Worm (Caenorhabditis elegans) whole organism, L4 larva: Measurements from ENCODE around the gene div-1.

ENCODE experiments used
- ama-1 ChIP-seq: fragments of 150-350 bp; optimal IDR thresholded peaks from 2 replicates; lab custom pipeline; 2014; ENCODE audit warnings: inconsistent platforms, mixed read lengths
- dpl-1 ChIP-seq: fragments of 150-350 bp; optimal IDR thresholded peaks from 2 replicates; lab custom pipeline; 2014; ENCODE audit warnings: missing biosample characterization, missing genetic modification reagents, missing genetic modification characterization
- fkh-10 ChIP-seq: fragments of 150-350 bp; optimal IDR thresholded peaks from 2 replicates; lab custom pipeline; 2014; ENCODE audit warnings: missing biosample characterization, missing genetic modification reagents, missing genetic modification characterization
- mdl-1 ChIP-seq, 2 experiments: fragments of 150-350 bp in 1 of 2; sonication (generic microtip) in 1 of 2; optimal IDR thresholded peaks; 2 replicates each; lab custom pipeline; 2014 to 2017; ENCODE audit warnings: missing biosample characterization in 2 of 2, missing genetic modification characterization in 2 of 2
- nhr-102 ChIP-seq: sonication (generic microtip); optimal IDR thresholded peaks from 2 replicates; lab custom pipeline; 2016; ENCODE audit warnings: mild to moderate bottlenecking, missing genetic modification characterization, moderate library complexity, missing compliant biosample characterization
- nhr-77 ChIP-seq: fragments of 150-350 bp; optimal IDR thresholded peaks from 2 replicates; lab custom pipeline; 2014; ENCODE audit warnings: missing biosample characterization, missing genetic modification characterization
- pha-4 ChIP-seq, 2 experiments: fragments of 150-350 bp in 1 of 2; fragments of 200-800 bp in 1 of 2; sonication (Bioruptor generic) in 1 of 2; IDR thresholded peaks in 1 of 2; optimal IDR thresholded peaks in 1 of 2; 2 replicates each; pipeline versions ENCODE4 v1.3.6 to Lab custom; 2014 to 2022; ENCODE audit warnings: missing genetic modification characterization in 2 of 2, missing genetic modification reagents in 2 of 2, missing biosample characterization in 1 of 2, missing compliant biosample characterization in 1 of 2
- spr-1 ChIP-seq: sonication (generic microtip); optimal IDR thresholded peaks from 2 replicates; lab custom pipeline; 2016; ENCODE audit warnings: mild to moderate bottlenecking, missing genetic modification characterization, missing compliant biosample characterization
- tag-97 ChIP-seq: fragments of 200-800 bp; sonication (Bioruptor generic); IDR thresholded peaks from 2 replicates; pipeline ENCODE4 v1.3.6; 2022; ENCODE audit warnings: missing genetic modification characterization, missing compliant biosample characterization

DNA sequence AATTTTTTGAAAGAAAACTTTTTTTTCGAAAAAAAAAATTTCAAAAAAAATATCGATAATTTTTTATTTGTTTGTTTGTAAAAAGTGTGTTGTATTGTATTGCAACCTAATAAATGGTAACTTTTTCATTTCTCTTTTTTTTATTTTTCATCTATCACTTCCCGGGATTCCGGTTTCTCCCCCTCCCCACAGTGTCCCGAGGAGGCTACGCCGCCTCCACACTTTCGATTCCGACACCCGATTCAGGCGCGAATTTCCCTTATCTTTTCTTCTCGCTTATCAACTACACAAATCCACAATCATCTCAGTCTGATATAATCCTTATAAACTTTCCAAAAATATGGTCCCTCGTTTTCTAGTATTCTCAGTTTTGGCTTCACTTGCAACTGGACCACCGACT, 6.2 kb upstream of the div-1 start, which contains the start of gene R01H10.4:
- TF ChIP-seq nhr-77 (tag; lab: Kevin White, UChicago) (no peak), mdl-1 (tag; optimal IDR thresholded peaks at IDR 0.05; lab: Kevin White, UChicago) (no peak), tag-97 (GFP tag; lab: Robert Waterston, UW) (no peak), fkh-10 (GFP tag; lab: Kevin White, UChicago) (no peak), ama-1 (no peak), dpl-1 (no peak), pha-4 (GFP tag; IDR thresholded peaks at IDR 0.05; lab: Robert Waterston, UW) (no peak), pha-4 (tag; optimal IDR thresholded peaks at IDR 0.05; lab: Kevin White, UChicago) (no peak), spr-1 (no peak), nhr-102 (tag; lab: Kevin White, UChicago) (no peak)
